Worm (Caenorhabditis elegans) whole organism, L1 larva: ENCODE results near the gene nhr-79.

Experiments
- C16A3.4 ChIP-seq: fragments of 150-350 bp; optimal IDR thresholded peaks from 2 replicates; lab custom pipeline; 2014; ENCODE audit warnings: missing biosample characterization, missing genetic modification characterization
- Y116A8C.19 ChIP-seq: sonication (generic microtip); optimal IDR thresholded peaks from 2 replicates; lab custom pipeline; 2016; ENCODE audit warnings: missing compliant biosample characterization, missing genetic modification characterization, borderline replicate concordance
- aha-1 ChIP-seq: fragments of 150-350 bp; optimal IDR thresholded peaks from 2 replicates; lab custom pipeline; 2014; ENCODE audit warnings: missing biosample characterization, missing genetic modification characterization
- ama-1 ChIP-seq: fragments of 150-350 bp; optimal IDR thresholded peaks from 2 replicates; lab custom pipeline; 2014
- ceh-82 ChIP-seq, 3 experiments: fragments of 150-350 bp in 1 of 3; sonication (generic microtip) in 2 of 3; optimal IDR thresholded peaks; 2 replicates each; lab custom pipeline; 2014 to 2017; ENCODE audit warnings: missing biosample characterization in 3 of 3, missing genetic modification characterization in 3 of 3
- efl-1 ChIP-seq, 4 experiments: fragments of 150-350 bp; optimal IDR thresholded peaks in 3 of 4; peaks in 1 of 4; 1 replicate in 1 of 4; 2 replicates in 3 of 4; lab custom pipeline; 2014; ENCODE audit warnings: missing biosample characterization in 2 of 4, missing genetic modification characterization in 2 of 4, missing genetic modification reagents in 2 of 4
- elt-3 ChIP-seq, 6 experiments: fragments of 150-350 bp in 1 of 6; sonication (generic microtip); optimal IDR thresholded peaks; 2 replicates each; lab custom pipeline; 2017 to 2018; ENCODE audit warnings: missing biosample characterization in 6 of 6, missing genetic modification characterization in 6 of 6, inconsistent platforms in 1 of 6
- hpl-2 ChIP-seq: fragments of 150-350 bp; optimal IDR thresholded peaks from 2 replicates; lab custom pipeline; 2014; ENCODE audit warnings: missing biosample characterization, missing genetic modification reagents, missing genetic modification characterization
- lin-15B ChIP-seq: fragments of 150-350 bp; sonication (generic microtip); optimal IDR thresholded peaks from 3 replicates; lab custom pipeline; 2014; ENCODE audit warnings: missing biosample characterization, missing genetic modification characterization
- nhr-28 ChIP-seq: fragments of 150-350 bp; optimal IDR thresholded peaks from 2 replicates; lab custom pipeline; 2014; ENCODE audit warnings: missing biosample characterization, missing genetic modification characterization
- nhr-47 ChIP-seq: sonication (generic microtip); optimal IDR thresholded peaks from 2 replicates; lab custom pipeline; 2016; ENCODE audit warnings: mild to moderate bottlenecking, missing genetic modification characterization, moderate library complexity, missing compliant biosample characterization
- nhr-84 ChIP-seq: sonication (generic microtip); optimal IDR thresholded peaks from 2 replicates; lab custom pipeline; 2017; ENCODE audit warnings: missing biosample characterization, missing genetic modification characterization
- rnt-1 ChIP-seq: sonication (generic microtip); optimal IDR thresholded peaks from 2 replicates; lab custom pipeline; 2016; ENCODE audit warnings: mild to moderate bottlenecking, missing genetic modification characterization, moderate library complexity, missing compliant biosample characterization
- skn-1 ChIP-seq: fragments of 150-350 bp; optimal IDR thresholded peaks from 2 replicates; lab custom pipeline; 2014; ENCODE audit warnings: missing biosample characterization, missing genetic modification characterization
- sup-37 ChIP-seq: fragments of 200-800 bp; sonication (Bioruptor generic); optimal IDR thresholded peaks from 2 replicates; lab custom pipeline; 2018; ENCODE audit warnings: mild to moderate bottlenecking, missing genetic modification characterization, missing compliant biosample characterization
- swsn-7 ChIP-seq: sonication (generic microtip); optimal IDR thresholded peaks from 2 replicates; lab custom pipeline; 2016; ENCODE audit warnings: missing genetic modification characterization, missing compliant biosample characterization
- unc-130 ChIP-seq: fragments of 150-350 bp; optimal IDR thresholded peaks from 2 replicates; lab custom pipeline; 2017; ENCODE audit warnings: missing biosample characterization, missing genetic modification characterization, inconsistent platforms
- unc-98 ChIP-seq: fragments of 200-800 bp; sonication (Bioruptor generic); IDR thresholded peaks from 2 replicates; pipeline ENCODE4 v1.3.6; 2022; ENCODE audit warnings: missing genetic modification characterization, missing compliant biosample characterization

nhr-79 gene

DNA sequence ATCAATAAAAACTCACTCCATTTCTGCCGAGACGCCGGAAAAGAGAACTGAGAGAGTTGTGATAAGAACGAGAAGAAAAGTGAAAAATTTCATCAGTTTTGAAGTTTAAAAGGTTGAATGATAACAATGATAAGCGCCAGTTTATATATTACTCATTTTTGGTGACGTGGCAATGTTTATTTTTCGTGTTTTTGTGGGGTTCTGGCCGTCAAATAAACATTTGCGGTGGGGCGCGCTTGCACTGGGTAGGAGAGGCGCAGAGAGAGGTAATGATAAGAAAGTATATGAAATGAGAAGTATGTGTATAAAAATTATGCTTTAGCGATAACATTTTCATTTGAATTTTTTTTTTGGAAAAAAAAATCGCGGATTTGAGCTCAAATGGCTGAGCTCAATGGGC lies 53.0 kb downstream of the nhr-79 start, which contains the start of gene Y39B6A.5 (continued):
- TF ChIP-seq hpl-2 (GFP tag; lab: Kevin White, UChicago): peak; percentile 25
- peak in 1 of 6 experiments; percentile 53 for TF ChIP-seq elt-3 (tag; optimal IDR thresholded peaks at IDR 0.05; lab: Kevin White, UChicago)
- no peak for TF ChIP-seq nhr-47 (tag; lab: Kevin White, UChicago)
- TF ChIP-seq skn-1 (tag; lab: Kevin White, UChicago): peak; percentile 0
- no peak for TF ChIP-seq unc-98
- no peak for TF ChIP-seq nhr-84 (tag; lab: Kevin White, UChicago)
- TF ChIP-seq nhr-28: no peak
- TF ChIP-seq C16A3.4 (tag; lab: Kevin White, UChicago): no peak
- TF ChIP-seq ceh-82 (tag; optimal IDR thresholded peaks at IDR 0.05; lab: Kevin White, UChicago): no peak
- no peak for TF ChIP-seq aha-1 (tag; lab: Kevin White, UChicago)
- no peak for TF ChIP-seq ama-1 (lab: Kevin White, UChicago)
- TF ChIP-seq lin-15B (tag; lab: Kevin White, UChicago): no peak
- peak; percentile 14 for TF ChIP-seq swsn-7 (tag; lab: Kevin White, UChicago)
- TF ChIP-seq Y116A8C.19: no peak
- no peak for TF ChIP-seq rnt-1 (tag; lab: Kevin White, UChicago)
- no peak for TF ChIP-seq efl-1 (optimal IDR thresholded peaks at IDR 0.05; lab: Kevin White, UChicago)
- TF ChIP-seq efl-1 (GFP tag; optimal IDR thresholded peaks at IDR 0.05 in 1 of 2; lab: Kevin White, UChicago): peak; percentile 1 to 38
- TF ChIP-seq unc-130: no peak
- no peak for TF ChIP-seq sup-37 (GFP tag; lab: Kevin White, UChicago)
